Worm (Caenorhabditis elegans) whole organism, midembryonic: ENCODE data around the gene ZK1320.3.

Experiments
- T22C8.4 ChIP-seq: fragments of 200-800 bp; sonication (Bioruptor generic); IDR thresholded peaks from 2 replicates; pipeline ENCODE4 v1.3.6; 2022; ENCODE audit warnings: missing genetic modification characterization, missing compliant biosample characterization
- cog-1 ChIP-seq: sonication (generic microtip); optimal IDR thresholded peaks from 2 replicates; lab custom pipeline; 2016; ENCODE audit warnings: missing genetic modification characterization, missing compliant biosample characterization
- flt-1 ChIP-seq: fragments of 200-800 bp; sonication (Bioruptor generic); IDR thresholded peaks from 2 replicates; pipeline ENCODE4 v1.3.6; 2022; ENCODE audit warnings: missing genetic modification characterization, missing compliant biosample characterization
- klf-2 ChIP-seq: fragments of 200-800 bp; sonication (Bioruptor generic); conservative IDR thresholded peaks from 2 replicates; pipeline ENCODE4 v1.3.6; 2022; ENCODE audit warnings: missing genetic modification reagents, missing genetic modification characterization, missing compliant biosample characterization
- med-1 ChIP-seq: sonication (generic microtip); optimal IDR thresholded peaks from 2 replicates; lab custom pipeline; 2017; ENCODE audit warnings: missing genetic modification characterization, mild to moderate bottlenecking, missing compliant biosample characterization, antibody characterized with exemption, missing genetic modification reagents; ENCODE audit not compliant: insufficient read depth
- tab-1 ChIP-seq: fragments of 200-800 bp; sonication (Bioruptor generic); IDR thresholded peaks from 2 replicates; pipeline ENCODE4 v1.3.6; 2022; ENCODE audit warnings: missing genetic modification characterization, missing compliant biosample characterization
- ztf-23 ChIP-seq: fragments of 200-800 bp; sonication (Bioruptor generic); IDR thresholded peaks from 2 replicates; pipeline ENCODE4 v1.3.6; 2022; ENCODE audit warnings: missing genetic modification reagents, missing genetic modification characterization, missing compliant biosample characterization
- ztf-29 ChIP-seq: fragments of 200-800 bp; sonication (Bioruptor generic); IDR thresholded peaks from 2 replicates; pipeline ENCODE4 v1.3.6; 2022; ENCODE audit warnings: missing genetic modification reagents, missing genetic modification characterization, missing compliant biosample characterization

DNA sequence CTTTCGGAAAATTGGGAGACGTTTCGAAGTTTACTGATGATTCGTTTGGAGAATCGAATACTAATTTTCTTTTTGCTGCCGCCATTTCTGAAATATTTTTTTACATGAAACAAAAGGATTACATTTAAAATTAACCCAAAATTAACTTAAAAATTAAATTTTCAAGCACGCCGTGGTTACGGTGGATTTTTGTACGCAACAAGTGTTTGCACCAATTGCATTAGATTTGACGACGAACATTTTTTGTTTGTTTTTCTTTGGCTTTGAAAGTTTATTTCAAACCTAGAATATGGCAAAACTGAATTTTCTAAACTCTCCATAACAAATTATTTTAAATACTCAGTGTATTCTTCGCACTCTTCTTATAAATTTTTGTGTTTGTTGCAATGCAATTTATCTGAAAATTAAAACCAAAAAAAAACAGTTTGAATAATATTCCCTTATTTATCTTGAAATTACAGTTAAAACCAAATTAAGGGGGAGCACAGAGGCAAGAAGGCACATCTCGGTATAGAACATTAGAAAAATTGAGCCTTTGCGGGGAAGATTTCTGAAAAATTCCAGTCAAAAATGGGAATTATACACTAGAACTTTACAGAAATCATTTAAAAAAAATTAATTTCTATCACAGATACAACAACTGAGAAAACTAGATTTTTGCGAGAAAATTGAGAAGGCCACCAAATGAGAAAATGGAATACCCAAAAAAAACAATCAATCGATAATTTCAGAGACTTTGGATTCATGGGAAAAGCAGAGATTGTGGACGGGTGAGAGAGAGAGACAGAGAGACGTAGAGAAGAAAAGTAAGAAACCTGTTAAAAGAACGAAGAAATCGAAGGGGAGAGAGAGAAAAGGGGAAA lies 42.9 kb downstream of the ZK1320.3 start, which contains the start of gene hal-3:
- no peak for TF ChIP-seq flt-1 (GFP tag; lab: Robert Waterston, UW)
- no peak for TF ChIP-seq klf-2 (GFP tag; lab: Robert Waterston, UW)
- no peak for TF ChIP-seq med-1
- no peak for TF ChIP-seq ztf-23 (GFP tag; lab: Robert Waterston, UW)
- TF ChIP-seq cog-1 (tag; lab: Kevin White, UChicago): no peak
- TF ChIP-seq tab-1: no peak
- 0 out of 2 replicates have a peak, but pooled peaks have one; percentile 37 for TF ChIP-seq T22C8.4
- TF ChIP-seq ztf-29 (GFP tag; lab: Robert Waterston, UW): no peak
